Fruit fly (Drosophila melanogaster): Measurements from ENCODE around the gene CG6923.

The CG6923 gene

dm6 chr3R:11759971-11760370 lies 10.1 kb upstream of the CG6923 start:
- TF ChIP-seq Blimp-1 (GFP tag; optimal IDR thresholded peaks at IDR 0.05), result peak; percentile 85
- TF ChIP-seq CG6792 (GFP tag; optimal IDR thresholded peaks at IDR 0.05), result no peak

dm6 chr3R:11759185-11759731 lies 9.4 kb upstream of the CG6923 start:
- no peak for TF ChIP-seq cyc (GFP tag; optimal IDR thresholded peaks at IDR 0.05)
- TF ChIP-seq Blimp-1 (GFP tag; optimal IDR thresholded peaks at IDR 0.05), result no peak
- TF ChIP-seq fkh (GFP tag; optimal IDR thresholded peaks at IDR 0.05), result peak; percentile 53
- TF ChIP-seq ss (GFP tag; optimal IDR thresholded peaks at IDR 0.05), result no peak
- no peak for TF ChIP-seq salr (GFP tag; optimal IDR thresholded peaks at IDR 0.05)
- peak; percentile 13 for TF ChIP-seq Ets96B (tag; optimal IDR thresholded peaks at IDR 0.05)
- no peak for TF ChIP-seq topi (GFP tag; optimal IDR thresholded peaks at IDR 0.05)
- TF ChIP-seq CG6276 (GFP tag; optimal IDR thresholded peaks at IDR 0.05), result no peak
- TF ChIP-seq CG6163 (GFP tag; IDR thresholded peaks at IDR 0.05), result no peak
- TF ChIP-seq CG10669 (GFP tag; optimal IDR thresholded peaks at IDR 0.05), result no peak
- no peak for TF ChIP-seq CG8319 (GFP tag; optimal IDR thresholded peaks at IDR 0.05)
- TF ChIP-seq CG15336 (GFP tag; IDR thresholded peaks at IDR 0.05), result no peak
- TF ChIP-seq CG8632 (GFP tag; optimal IDR thresholded peaks at IDR 0.05), result no peak
- no peak for TF ChIP-seq CG7368 (GFP tag; optimal IDR thresholded peaks at IDR 0.05)
- TF ChIP-seq CG31627 (GFP tag; optimal IDR thresholded peaks at IDR 0.05), result no peak
- no peak for TF ChIP-seq achi (GFP tag; optimal IDR thresholded peaks at IDR 0.05)
- TF ChIP-seq CG3032 (tag; optimal IDR thresholded peaks at IDR 0.05), result no peak
- no peak for TF ChIP-seq vri (GFP tag; optimal IDR thresholded peaks at IDR 0.05)
- no peak for TF ChIP-seq Smox (GFP tag; optimal IDR thresholded peaks at IDR 0.05)
- peak; percentile 75 for TF ChIP-seq dsx (GFP tag; optimal IDR thresholded peaks at IDR 0.05; ENCODE audit: poor library complexity, severe bottlenecking)
- no peak for TF ChIP-seq Met (GFP tag; optimal IDR thresholded peaks at IDR 0.05)
- no peak for TF ChIP-seq CG9139 (GFP tag; optimal IDR thresholded peaks at IDR 0.05)
- no peak for TF ChIP-seq CG6808 (GFP tag; optimal IDR thresholded peaks at IDR 0.05)
- TF ChIP-seq CG10631 (GFP tag; optimal IDR thresholded peaks at IDR 0.05), result no peak
- TF ChIP-seq Eip75B (GFP tag; optimal IDR thresholded peaks at IDR 0.05), result no peak
- no peak for TF ChIP-seq fd59A (GFP tag; optimal IDR thresholded peaks at IDR 0.05)
- no peak for TF ChIP-seq Hr39 (GFP tag; optimal IDR thresholded peaks at IDR 0.05)
- no peak for TF ChIP-seq OdsH (GFP tag; optimal IDR thresholded peaks at IDR 0.05)
- no peak for TF ChIP-seq eg (GFP tag; IDR thresholded peaks at IDR 0.05)
- TF ChIP-seq Eip78C (GFP tag), result peak; percentile 18

dm6 chr3R:11758507-11759184 lies 8.8 kb upstream of the CG6923 start:
- peak; percentile 9 for TF ChIP-seq CG8632 (GFP tag; optimal IDR thresholded peaks at IDR 0.05)
- peak; percentile 38 for TF ChIP-seq CG7368 (GFP tag; optimal IDR thresholded peaks at IDR 0.05)
- no peak for TF ChIP-seq CG15336 (GFP tag; IDR thresholded peaks at IDR 0.05)
- TF ChIP-seq Eip78C (GFP tag), result peak; percentile 89
- no peak for TF ChIP-seq Eip93F (GFP tag; optimal IDR thresholded peaks at IDR 0.05)
- TF ChIP-seq CG6163 (GFP tag; IDR thresholded peaks at IDR 0.05), result no peak
- no peak for TF ChIP-seq CG11762 (GFP tag; optimal IDR thresholded peaks at IDR 0.05; ENCODE audit: insufficient read depth)
- no peak for TF ChIP-seq CG8319 (GFP tag; optimal IDR thresholded peaks at IDR 0.05)
- peak; percentile 28 for TF ChIP-seq cyc (GFP tag; optimal IDR thresholded peaks at IDR 0.05)
- TF ChIP-seq Hr4 (GFP tag; optimal IDR thresholded peaks at IDR 0.05), result peak; percentile 47
- TF ChIP-seq OdsH (GFP tag; optimal IDR thresholded peaks at IDR 0.05), result peak; percentile 6
- TF ChIP-seq ss (GFP tag; optimal IDR thresholded peaks at IDR 0.05), result peak; percentile 40 to 46
- no peak for TF ChIP-seq CG16779 (tag; optimal IDR thresholded peaks at IDR 0.05)
- no peak for TF ChIP-seq CG4318 (GFP tag; optimal IDR thresholded peaks at IDR 0.05)
- TF ChIP-seq CG10631 (GFP tag; optimal IDR thresholded peaks at IDR 0.05), result peak; percentile 24
- TF ChIP-seq spab (GFP tag; optimal IDR thresholded peaks at IDR 0.05), result no peak
- no peak for TF ChIP-seq fkh (GFP tag; optimal IDR thresholded peaks at IDR 0.05)
- peak; percentile 40 for TF ChIP-seq pdm3 (GFP tag; optimal IDR thresholded peaks at IDR 0.05)
- peak; percentile 74 for TF ChIP-seq esn (GFP tag; optimal IDR thresholded peaks at IDR 0.05)
- TF ChIP-seq CG6808 (GFP tag; optimal IDR thresholded peaks at IDR 0.05), result peak; percentile 54
- peak; percentile 56 for TF ChIP-seq Eip75B (GFP tag; optimal IDR thresholded peaks at IDR 0.05)
- TF ChIP-seq Hr39 (GFP tag; optimal IDR thresholded peaks at IDR 0.05), result peak; percentile 49
- TF ChIP-seq CG34406 (GFP tag; optimal IDR thresholded peaks at IDR 0.05), result peak; percentile 25
- no peak for TF ChIP-seq CG10669 (GFP tag; optimal IDR thresholded peaks at IDR 0.05)
- TF ChIP-seq CG6854 (GFP tag; optimal IDR thresholded peaks at IDR 0.05), result no peak
- no peak for TF ChIP-seq CG11902 (GFP tag; optimal IDR thresholded peaks at IDR 0.05)
- TF ChIP-seq topi (GFP tag; optimal IDR thresholded peaks at IDR 0.05), result peak; percentile 50
- TF ChIP-seq Smox (GFP tag; optimal IDR thresholded peaks at IDR 0.05), result peak; percentile 60
- no peak for TF ChIP-seq CG3032 (tag; optimal IDR thresholded peaks at IDR 0.05)
- no peak for TF ChIP-seq dsx (GFP tag; optimal IDR thresholded peaks at IDR 0.05; ENCODE audit: poor library complexity, severe bottlenecking)
- TF ChIP-seq CG31627 (GFP tag; optimal IDR thresholded peaks at IDR 0.05), result peak; percentile 48
- peak in 1 of 2 experiments; percentile 31 for TF ChIP-seq salr (GFP tag; optimal IDR thresholded peaks at IDR 0.05)
- no peak for TF ChIP-seq fd59A (GFP tag; optimal IDR thresholded peaks at IDR 0.05)
